Worm (Caenorhabditis elegans) whole organism, young adult: ENCODE results near the gene C07E3.10.

Source experiments
- efl-1 ChIP-seq: fragments of 150-350 bp; optimal IDR thresholded peaks from 2 replicates; lab custom pipeline; 2014; ENCODE audit warnings: missing biosample characterization, missing genetic modification reagents, missing genetic modification characterization
- nfya-2 ChIP-seq: fragments of 200-800 bp; sonication (Bioruptor generic); IDR thresholded peaks from 2 replicates; pipeline ENCODE4 v1.3.6; 2022; ENCODE audit warnings: missing genetic modification reagents, missing genetic modification characterization, missing compliant biosample characterization
- pha-4 ChIP-seq: fragments of 150-350 bp; sonication (generic microtip); optimal IDR thresholded peaks from 2 replicates; lab custom pipeline; 2014; ENCODE audit warnings: missing biosample characterization, missing genetic modification reagents, missing genetic modification characterization
- repo-1 ChIP-seq: sonication (generic microtip); optimal IDR thresholded peaks from 2 replicates; lab custom pipeline; 2017; ENCODE audit warnings: mild to moderate bottlenecking, missing genetic modification characterization, missing compliant biosample characterization
- zim-3 ChIP-seq: sonication (generic microtip); optimal IDR thresholded peaks from 2 replicates; lab custom pipeline; 2017; ENCODE audit warnings: mild to moderate bottlenecking, missing genetic modification characterization, moderate library complexity, missing compliant biosample characterization
- ztf-25 ChIP-seq: fragments of 200-800 bp; sonication (Bioruptor generic); IDR thresholded peaks from 2 replicates; pipeline ENCODE4 v1.3.6; 2022; ENCODE audit warnings: missing genetic modification reagents, missing genetic modification characterization, missing compliant biosample characterization

DNA sequence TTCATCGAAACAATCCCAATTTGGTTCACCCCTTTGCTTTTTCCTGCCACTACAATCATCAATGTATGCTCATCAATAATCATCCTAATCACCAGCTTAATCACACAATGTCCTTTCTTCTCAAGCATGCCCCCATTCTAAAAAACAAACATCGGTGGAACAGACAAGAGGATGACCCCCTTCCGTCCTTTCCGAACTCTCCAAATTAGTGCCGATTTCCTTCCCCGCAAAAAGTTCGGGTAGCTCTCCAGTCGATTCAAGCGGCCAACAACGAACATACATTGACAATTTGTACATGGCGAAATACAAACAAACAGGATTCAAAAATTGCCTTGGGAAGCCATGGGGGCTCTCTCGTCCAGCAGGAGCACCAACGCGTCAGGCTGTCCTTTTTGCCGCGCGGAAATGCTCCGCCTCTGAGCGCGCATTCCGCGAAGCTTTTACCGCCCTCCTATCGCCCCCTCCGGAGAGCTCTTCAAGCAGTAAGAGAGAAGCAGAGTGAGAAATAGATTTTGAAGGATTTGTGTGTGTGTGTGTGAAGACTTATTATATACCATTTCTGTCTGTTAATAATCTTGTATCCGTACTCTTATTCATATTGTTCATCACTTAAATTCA, 20.5 kb upstream of the C07E3.10 start, which contains the start of gene appg-1:
- no peak for TF ChIP-seq pha-4 (tag; lab: Kevin White, UChicago)
- no peak for TF ChIP-seq repo-1 (tag; lab: Kevin White, UChicago)
- no peak for TF ChIP-seq efl-1 (GFP tag; lab: Kevin White, UChicago)
- no peak for TF ChIP-seq ztf-25 (GFP tag; lab: Robert Waterston, UW)
- TF ChIP-seq zim-3 (tag; lab: Kevin White, UChicago) = no peak
- no peak for TF ChIP-seq nfya-2 (GFP tag; lab: Robert Waterston, UW)
